Fruit fly (Drosophila melanogaster) Kc167 (cell line): ENCODE results near the gene CG6726.

ENCODE experiments used
- Myc ChIP-seq: fragments of >200 bp; optimal IDR thresholded peaks from 2 replicates; lab custom pipeline; 2017; ENCODE audit warnings: missing external identifiers
- Sin3A ChIP-seq: fragments of >200 bp; optimal IDR thresholded peaks from 2 replicates; lab custom pipeline; 2018; ENCODE audit warnings: missing external identifiers
- h ChIP-seq: fragments of >200 bp; optimal IDR thresholded peaks from 3 replicates; lab custom pipeline; 2018; ENCODE audit warnings: missing external identifiers
- insv ChIP-seq: fragments of >200 bp; optimal IDR thresholded peaks from 3 replicates; lab custom pipeline; 2018; ENCODE audit warnings: missing external identifiers
- psq ChIP-seq: fragments of >200 bp; optimal IDR thresholded peaks from 2 replicates; lab custom pipeline; 2017; ENCODE audit warnings: missing external identifiers
- ttk ChIP-seq: sonication (Bioruptor generic); optimal IDR thresholded peaks from 2 replicates; lab custom pipeline; 2017; ENCODE audit warnings: missing external identifiers

dm6 chr3R:23088252-23088651, 3.3 kb upstream of the CG6726 start:
- TF ChIP-seq h (lab: Kevin White, UChicago) (no peak), Myc (lab: Kevin White, UChicago) (no peak), Sin3A (lab: Kevin White, UChicago) (no peak), psq (lab: Kevin White, UChicago) (no peak), ttk (lab: Kevin White, UChicago) (no peak), insv (lab: Kevin White, UChicago) (no peak)
